Comparison of ENCODE assay signal across 1 fruit fly cellular context in genomic region chr2L:5433403-5434023, dm6.
TF ChIP-seq lines count a peak whose summit lies in the region.

No protein-coding gene starts in this region.

TF ChIP-seq in whole organism, embryonic, 481 proteins besides CTCF, POLR2A, EP300 and RAD21 (continued from another document and continues in another):
- TF ChIP-seq CG6689 (GFP tag; IDR thresholded peaks at IDR 0.05; lab: Robert Waterston, UW) (0 out of 2 replicates have a peak, but pooled peaks have one; percentile 23), CG10979 (tag; optimal IDR thresholded peaks at IDR 0.05; lab: Kevin White, UChicago) (peak; percentile 58), E2f2 (GFP tag; IDR thresholded peaks at IDR 0.05; lab: Robert Waterston, UW) (no peak), CG3163 (GFP tag; optimal IDR thresholded peaks at IDR 0.05; lab: Kevin White, UChicago) (no peak), CG17328 (GFP tag; IDR thresholded peaks at IDR 0.05; lab: Robert Waterston, UW) (peak; percentile 44; the same call in 1 of the 2 replicates), crp (GFP tag; optimal IDR thresholded peaks at IDR 0.05; lab: Kevin White, UChicago) (no peak), knrl (GFP tag; IDR thresholded peaks at IDR 0.05; lab: Robert Waterston, UW; ENCODE audit: partially characterized antibody) (no peak), CG32772 (GFP tag; IDR thresholded peaks at IDR 0.05; lab: Robert Waterston, UW) (no peak), nmo (GFP tag; optimal IDR thresholded peaks at IDR 0.05; lab: Kevin White, UChicago) (peak; percentile 14), D19A (tag; optimal IDR thresholded peaks at IDR 0.05; lab: Kevin White, UChicago) (peak; percentile 3), CG10209 (GFP tag; optimal IDR thresholded peaks at IDR 0.05; lab: Kevin White, UChicago) (no peak), Antp (GFP tag; optimal IDR thresholded peaks at IDR 0.05; lab: Kevin White, UChicago) (no peak), CG17802 (tag; optimal IDR thresholded peaks at IDR 0.05; lab: Kevin White, UChicago) (no peak), prd (optimal IDR thresholded peaks at IDR 0.05; lab: Kevin White, UChicago) (no peak), prd (GFP tag; IDR thresholded peaks at IDR 0.05; lab: Robert Waterston, UW) (peak; percentile 54; the same call in 2 of the 3 replicates), klu (GFP tag; IDR thresholded peaks at IDR 0.05; lab: Robert Waterston, UW) (no peak), Lim3 (GFP tag; IDR thresholded peaks at IDR 0.05; lab: Robert Waterston, UW) (no peak), CG42726 (GFP tag; IDR thresholded peaks at IDR 0.05; lab: Robert Waterston, UW; ENCODE audit: partially characterized antibody) (no peak), Opbp (GFP tag; IDR thresholded peaks at IDR 0.05; lab: Robert Waterston, UW; ENCODE audit: partially characterized antibody) (no peak), CG33213 (GFP tag; optimal IDR thresholded peaks at IDR 0.05; lab: Kevin White, UChicago) (no peak), btn (GFP tag; optimal IDR thresholded peaks at IDR 0.05; lab: Kevin White, UChicago) (no peak), shn (GFP tag; optimal IDR thresholded peaks at IDR 0.05; lab: Kevin White, UChicago) (no peak), CG4617 (GFP tag; optimal IDR thresholded peaks at IDR 0.05; lab: Kevin White, UChicago; ENCODE audit: borderline replicate concordance) (no peak), Optix (GFP tag; IDR thresholded peaks at IDR 0.05; lab: Robert Waterston, UW) (no peak), crc (GFP tag; optimal IDR thresholded peaks at IDR 0.05; lab: Kevin White, UChicago) (no peak), CG6683 (GFP tag; optimal IDR thresholded peaks at IDR 0.05; lab: Kevin White, UChicago) (no peak), CG11695 (GFP tag; IDR thresholded peaks at IDR 0.05; lab: Robert Waterston, UW) (no peak), CG3281 (GFP tag; optimal IDR thresholded peaks at IDR 0.05; lab: Kevin White, UChicago) (no peak), CG10274 (GFP tag; optimal IDR thresholded peaks at IDR 0.05; lab: Kevin White, UChicago) (no peak), sr (GFP tag; IDR thresholded peaks at IDR 0.05; lab: Robert Waterston, UW) (no peak), CG15696 (tag; optimal IDR thresholded peaks at IDR 0.05; lab: Kevin White, UChicago) (peak; percentile 2), seq (GFP tag; IDR thresholded peaks at IDR 0.05; lab: Robert Waterston, UW) (no peak), Kr (GFP tag; optimal IDR thresholded peaks at IDR 0.05; lab: Kevin White, UChicago) (peak; percentile 8), schlank (tag; optimal IDR thresholded peaks at IDR 0.05; lab: Kevin White, UChicago) (no peak), HLH54F (GFP tag; optimal IDR thresholded peaks at IDR 0.05; lab: Kevin White, UChicago) (no peak), Trl (optimal IDR thresholded peaks at IDR 0.05; lab: Kevin White, UChicago) (no peak), Trl (GFP tag; optimal IDR thresholded peaks at IDR 0.05; lab: Kevin White, UChicago) (peak; percentile 2), ken (GFP tag; IDR thresholded peaks at IDR 0.05; lab: Robert Waterston, UW) (no peak), CG8765 (GFP tag; IDR thresholded peaks at IDR 0.05; lab: Robert Waterston, UW) (no peak; the same call in 1 of the 2 replicates), CG43689 (GFP tag; IDR thresholded peaks at IDR 0.05; lab: Robert Waterston, UW) (no peak), dmrt11E (tag; optimal IDR thresholded peaks at IDR 0.05; lab: Kevin White, UChicago) (peak; percentile 70), CG13775 (GFP tag; optimal IDR thresholded peaks at IDR 0.05; lab: Kevin White, UChicago) (no peak), slbo (GFP tag; IDR thresholded peaks at IDR 0.05; lab: Robert Waterston, UW) (no peak), CG2875 (GFP tag; optimal IDR thresholded peaks at IDR 0.05; lab: Kevin White, UChicago) (no peak), CG7357 (GFP tag; IDR thresholded peaks at IDR 0.05; lab: Robert Waterston, UW) (no peak), CG2712 (tag; optimal IDR thresholded peaks at IDR 0.05; lab: Kevin White, UChicago) (peak; percentile 62), jigr1 (GFP tag; IDR thresholded peaks at IDR 0.05; lab: Robert Waterston, UW) (no peak), tio (GFP tag; optimal IDR thresholded peaks at IDR 0.05; lab: Kevin White, UChicago) (no peak), CG4404 (GFP tag; IDR thresholded peaks at IDR 0.05; lab: Robert Waterston, UW) (peak; percentile 39), ro (GFP tag; IDR thresholded peaks at IDR 0.05; lab: Robert Waterston, UW) (no peak), CG31388 (GFP tag; optimal IDR thresholded peaks at IDR 0.05; lab: Kevin White, UChicago) (no peak), Sin3A (optimal IDR thresholded peaks at IDR 0.05; lab: Kevin White, UChicago) (no peak), CG1233 (GFP tag; optimal IDR thresholded peaks at IDR 0.05; lab: Kevin White, UChicago) (no peak), CG4707 (GFP tag; optimal IDR thresholded peaks at IDR 0.05; lab: Kevin White, UChicago) (no peak), CG6654 (GFP tag; optimal IDR thresholded peaks at IDR 0.05; lab: Kevin White, UChicago) (no peak), ssp (GFP tag; IDR thresholded peaks at IDR 0.05; lab: Robert Waterston, UW) (no peak), CG9609 (GFP tag; optimal IDR thresholded peaks at IDR 0.05; lab: Kevin White, UChicago) (no peak), sob (GFP tag; IDR thresholded peaks at IDR 0.05; lab: Robert Waterston, UW) (no peak), CG17912 (GFP tag; optimal IDR thresholded peaks at IDR 0.05; lab: Kevin White, UChicago) (no peak), D (optimal IDR thresholded peaks at IDR 0.05; lab: Kevin White, UChicago) (no peak), D (GFP tag; optimal IDR thresholded peaks at IDR 0.05; lab: Kevin White, UChicago) (peak; percentile 32), Atf3 (GFP tag; optimal IDR thresholded peaks at IDR 0.05; lab: Kevin White, UChicago) (no peak), Eip74EF (GFP tag; optimal IDR thresholded peaks at IDR 0.05; lab: Kevin White, UChicago) (no peak), CG12236 (GFP tag; optimal IDR thresholded peaks at IDR 0.05; lab: Kevin White, UChicago) (no peak), CG4282 (GFP tag; optimal IDR thresholded peaks at IDR 0.05; lab: Kevin White, UChicago) (no peak), Med (GFP tag; lab: Kevin White, UChicago) (peak; percentile 61), Ets65A (GFP tag; lab: Kevin White, UChicago) (no peak), CrebB (tag; optimal IDR thresholded peaks at IDR 0.05; lab: Kevin White, UChicago) (no peak), gcm (GFP tag; optimal IDR thresholded peaks at IDR 0.05; lab: Kevin White, UChicago) (no peak), chm (GFP tag; IDR thresholded peaks at IDR 0.05; lab: Robert Waterston, UW) (peak; percentile 21; the same call in 1 of the 2 replicates), row (GFP tag; IDR thresholded peaks at IDR 0.05; lab: Robert Waterston, UW) (peak; percentile 45), CG14710 (tag; optimal IDR thresholded peaks at IDR 0.05; lab: Kevin White, UChicago) (peak; percentile 30), CG13894 (tag; optimal IDR thresholded peaks at IDR 0.05; lab: Kevin White, UChicago) (no peak), CG9876 (GFP tag; optimal IDR thresholded peaks at IDR 0.05; lab: Kevin White, UChicago) (no peak), crol (GFP tag; IDR thresholded peaks at IDR 0.05; lab: Robert Waterston, UW) (no peak), CG15269 (tag; optimal IDR thresholded peaks at IDR 0.05; lab: Kevin White, UChicago) (no peak), CG9437 (GFP tag; optimal IDR thresholded peaks at IDR 0.05; lab: Kevin White, UChicago) (no peak), Dfd (GFP tag; optimal IDR thresholded peaks at IDR 0.05; lab: Kevin White, UChicago) (no peak), hkb (optimal IDR thresholded peaks at IDR 0.05; lab: Kevin White, UChicago) (no peak), hkb (GFP tag; IDR thresholded peaks at IDR 0.05; lab: Robert Waterston, UW) (peak; percentile 21; the same call in 1 of the 2 replicates), zfh2 (GFP tag; optimal IDR thresholded peaks at IDR 0.05; lab: Kevin White, UChicago) (no peak), Xbp1 (GFP tag; optimal IDR thresholded peaks at IDR 0.05; lab: Kevin White, UChicago) (no peak), Lpt (GFP tag; optimal IDR thresholded peaks at IDR 0.05; lab: Kevin White, UChicago) (no peak), CG34376 (GFP tag; optimal IDR thresholded peaks at IDR 0.05; lab: Kevin White, UChicago) (no peak), H2.0 (GFP tag; IDR thresholded peaks at IDR 0.05; lab: Robert Waterston, UW) (no peak), sisA (GFP tag; IDR thresholded peaks at IDR 0.05; lab: Robert Waterston, UW) (0 out of 2 replicates have a peak, but pooled peaks have one; percentile 20), CG3726 (GFP tag; IDR thresholded peaks at IDR 0.05; lab: Robert Waterston, UW) (no peak), dan (GFP tag; IDR thresholded peaks at IDR 0.05; lab: Robert Waterston, UW) (no peak), CG17359 (tag; optimal IDR thresholded peaks at IDR 0.05; lab: Kevin White, UChicago) (no peak), CG13287 (GFP tag; IDR thresholded peaks at IDR 0.05; lab: Robert Waterston, UW; ENCODE audit: partially characterized antibody) (no peak), Sry-δ (GFP tag; optimal IDR thresholded peaks at IDR 0.05; lab: Kevin White, UChicago) (no peak), CG2129 (GFP tag; IDR thresholded peaks at IDR 0.05; lab: Robert Waterston, UW; ENCODE audit: partially characterized antibody) (no peak), CG10431 (GFP tag; optimal IDR thresholded peaks at IDR 0.05; lab: Kevin White, UChicago) (no peak), Doc2 (GFP tag; IDR thresholded peaks at IDR 0.05; lab: Robert Waterston, UW) (no peak), CG30431 (GFP tag; optimal IDR thresholded peaks at IDR 0.05; lab: Kevin White, UChicago) (no peak), gfzf (GFP tag; optimal IDR thresholded peaks at IDR 0.05; lab: Kevin White, UChicago) (no peak), H15 (GFP tag; IDR thresholded peaks at IDR 0.05; lab: Robert Waterston, UW) (0 out of 3 replicates have a peak, but pooled peaks have one; percentile 57), Abd-B (GFP tag; optimal IDR thresholded peaks at IDR 0.05; lab: Kevin White, UChicago) (no peak), ash1 (GFP tag; optimal IDR thresholded peaks at IDR 0.05; lab: Kevin White, UChicago) (no peak), CG15601 (tag; optimal IDR thresholded peaks at IDR 0.05; lab: Kevin White, UChicago) (no peak), Hr78 (GFP tag; optimal IDR thresholded peaks at IDR 0.05; lab: Kevin White, UChicago) (no peak), CG32532 (GFP tag; IDR thresholded peaks at IDR 0.05; lab: Robert Waterston, UW) (no peak), eve (GFP tag; optimal IDR thresholded peaks at IDR 0.05; lab: Kevin White, UChicago) (peak in 1 of 2 experiments; percentile 66), Rx (GFP tag; IDR thresholded peaks at IDR 0.05; lab: Robert Waterston, UW) (no peak), Fer3 (tag; optimal IDR thresholded peaks at IDR 0.05; lab: Kevin White, UChicago) (no peak), ATbp (GFP tag; optimal IDR thresholded peaks at IDR 0.05; lab: Kevin White, UChicago) (no peak), CG12299 (tag; optimal IDR thresholded peaks at IDR 0.05; lab: Kevin White, UChicago) (no peak), inv (GFP tag; IDR thresholded peaks at IDR 0.05; lab: Robert Waterston, UW; ENCODE audit: partially characterized antibody) (no peak), Rfx (GFP tag; IDR thresholded peaks at IDR 0.05; lab: Robert Waterston, UW) (no peak), phol (tag; optimal IDR thresholded peaks at IDR 0.05; lab: Kevin White, UChicago) (peak; percentile 43), Hand (GFP tag; optimal IDR thresholded peaks at IDR 0.05; lab: Kevin White, UChicago) (no peak), yki (optimal IDR thresholded peaks at IDR 0.05; lab: Kevin White, UChicago) (no peak), GATAe (GFP tag; conservative IDR thresholded peaks at IDR 0.05; lab: Robert Waterston, UW) (no peak), pum (GFP tag; optimal IDR thresholded peaks at IDR 0.05; lab: Kevin White, UChicago) (no peak), gsb (GFP tag; IDR thresholded peaks at IDR 0.05; lab: Robert Waterston, UW) (no peak), p53 (GFP tag; optimal IDR thresholded peaks at IDR 0.05; lab: Kevin White, UChicago) (no peak), fu2 (GFP tag; optimal IDR thresholded peaks at IDR 0.05; lab: Kevin White, UChicago) (no peak), CG15514 (GFP tag; optimal IDR thresholded peaks at IDR 0.05; lab: Kevin White, UChicago) (no peak), CG17361 (GFP tag; IDR thresholded peaks at IDR 0.05; lab: Robert Waterston, UW) (0 out of 3 replicates have a peak, but pooled peaks have one; percentile 24), toy (GFP tag; IDR thresholded peaks at IDR 0.05; lab: Robert Waterston, UW) (no peak), CG12219 (GFP tag; optimal IDR thresholded peaks at IDR 0.05; lab: Kevin White, UChicago) (no peak), CG8089 (GFP tag; optimal IDR thresholded peaks at IDR 0.05; lab: Kevin White, UChicago) (no peak), CG33557 (GFP tag; optimal IDR thresholded peaks at IDR 0.05; lab: Kevin White, UChicago) (no peak), CG7839 (tag; optimal IDR thresholded peaks at IDR 0.05; lab: Kevin White, UChicago) (peak; percentile 18), CG8944 (GFP tag; optimal IDR thresholded peaks at IDR 0.05; lab: Kevin White, UChicago) (no peak), Dad (GFP tag; optimal IDR thresholded peaks at IDR 0.05; lab: Kevin White, UChicago) (no peak), lola (GFP tag; optimal IDR thresholded peaks at IDR 0.05; lab: Kevin White, UChicago) (peak in 1 of 3 experiments; percentile 50), tap (tag; optimal IDR thresholded peaks at IDR 0.05; lab: Kevin White, UChicago) (no peak), CG16863 (GFP tag; optimal IDR thresholded peaks at IDR 0.05; lab: Kevin White, UChicago) (no peak), CG12071 (GFP tag; optimal IDR thresholded peaks at IDR 0.05; lab: Kevin White, UChicago) (no peak), Fer2 (tag; optimal IDR thresholded peaks at IDR 0.05; lab: Kevin White, UChicago) (no peak), CG11456 (GFP tag; IDR thresholded peaks at IDR 0.05; lab: Robert Waterston, UW) (no peak), B-H2 (GFP tag; optimal IDR thresholded peaks at IDR 0.05; lab: Kevin White, UChicago) (no peak), Stat92E (GFP tag; optimal IDR thresholded peaks at IDR 0.05; lab: Kevin White, UChicago) (no peak), lilli (GFP tag; optimal IDR thresholded peaks at IDR 0.05; lab: Kevin White, UChicago) (no peak), C15 (GFP tag; IDR thresholded peaks at IDR 0.05; lab: Robert Waterston, UW) (0 out of 3 replicates have a peak, but pooled peaks have one; percentile 9), zfh1 (GFP tag; IDR thresholded peaks at IDR 0.05; lab: Robert Waterston, UW) (peak; percentile 49; the same call in 1 of the 3 replicates), Max (GFP tag; optimal IDR thresholded peaks at IDR 0.05; lab: Kevin White, UChicago) (no peak)
